Worm (Caenorhabditis elegans): ENCODE measurements around the gene ZK813.2.

DNA sequence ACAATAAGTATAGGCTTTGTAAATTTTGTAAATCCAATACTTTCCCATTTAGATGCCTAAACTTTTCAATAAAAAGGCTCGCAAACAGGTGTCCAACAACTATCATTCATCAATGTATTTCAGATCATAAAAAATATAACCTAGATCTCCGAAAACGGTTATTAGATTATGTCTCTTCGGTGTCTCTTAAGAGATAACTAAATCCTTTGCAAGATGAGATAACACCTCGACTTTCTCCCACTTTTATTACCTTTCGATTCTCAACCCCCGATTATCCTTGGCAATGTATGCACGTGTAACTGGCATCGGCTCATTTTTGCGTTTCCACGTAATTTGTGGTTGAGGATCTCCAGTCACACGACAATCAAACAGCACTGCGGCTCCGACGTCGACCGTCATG is 18.5 kb downstream of the ZK813.2 start:
- TF ChIP-seq grh-1 (GFP tag; IDR thresholded peaks at IDR 0.05), result no peak
- TF ChIP-seq ceh-82 (tag; optimal IDR thresholded peaks at IDR 0.05), result no peak
- no peak for TF ChIP-seq lin-15B (tag; optimal IDR thresholded peaks at IDR 0.05)
- TF ChIP-seq aly-2 (tag; optimal IDR thresholded peaks at IDR 0.05), result no peak
- TF ChIP-seq lin-39 (tag; optimal IDR thresholded peaks at IDR 0.05), result no peak
- no peak for TF ChIP-seq ama-1 (optimal IDR thresholded peaks at IDR 0.05)
- TF ChIP-seq dpl-1 (GFP tag; optimal IDR thresholded peaks at IDR 0.05), result no peak
- no peak for TF ChIP-seq mdl-1 (tag; optimal IDR thresholded peaks at IDR 0.05)
- TF ChIP-seq skn-1 (tag; optimal IDR thresholded peaks at IDR 0.05), result no peak
- no peak for TF ChIP-seq tlp-1 (tag; optimal IDR thresholded peaks at IDR 0.05)
- no peak for TF ChIP-seq nhr-237 (tag; optimal IDR thresholded peaks at IDR 0.05)
- no peak for TF ChIP-seq nhr-76 (tag; optimal IDR thresholded peaks at IDR 0.05)
- TF ChIP-seq elt-2 (tag; optimal IDR thresholded peaks at IDR 0.05), result no peak
- no peak for TF ChIP-seq lsy-2 (tag; optimal IDR thresholded peaks at IDR 0.05)

Data from whole organism, L1 larva.